Fruit fly (Drosophila melanogaster) S2 (cell line): ENCODE measurements around the gene CG5446.

Experiments used
- CG8478 ChIP-seq: fragments of >200 bp; optimal IDR thresholded peaks from 2 replicates; lab custom pipeline; 2018
- CTCF ChIP-seq, 2 experiments: fragments of >200 bp; optimal IDR thresholded peaks; 2 replicates each; lab custom pipeline; 2018

The CG5446 gene

DNA sequence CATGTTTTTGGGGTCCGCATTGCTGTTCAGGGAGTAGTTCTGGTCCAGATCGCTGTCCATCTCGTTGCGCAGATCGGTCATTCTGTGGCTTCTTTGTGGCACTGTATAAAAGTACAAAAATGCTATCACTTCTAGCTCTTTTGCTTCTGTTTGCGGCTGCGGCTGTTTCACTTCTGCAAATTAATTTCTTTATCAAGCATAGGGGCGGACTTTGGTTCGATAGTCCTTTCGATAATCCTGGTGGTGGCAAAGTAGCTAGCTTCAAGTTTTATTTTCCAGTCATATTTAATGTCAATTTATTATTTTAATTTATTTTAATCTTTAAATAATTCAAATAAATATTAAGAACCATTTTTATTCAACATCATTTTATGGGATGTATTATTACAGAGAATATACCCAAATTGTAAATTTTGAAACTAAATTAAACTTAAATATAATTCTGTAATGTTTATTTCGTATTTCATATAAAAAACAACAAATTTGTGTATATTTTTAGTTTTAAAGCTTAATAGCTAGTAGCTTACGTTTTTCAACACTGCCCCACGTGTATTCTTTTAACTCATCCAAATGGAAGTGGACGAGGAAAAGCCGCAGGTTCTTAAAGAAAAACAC lies at the start of gene CG5446, which contains the start of gene Trm1:
TSS of gene CG5446 (minus strand) at position 223 of the 615 bp plus-strand sequence.
TSS of gene Trm1 (plus strand) at position 542 of the 615 bp plus-strand sequence.
- TF ChIP-seq CG8478 (no peak), CTCF (optimal IDR thresholded peaks at IDR 0.05; lab: Kevin White, UChicago) (no peak)

DNA sequence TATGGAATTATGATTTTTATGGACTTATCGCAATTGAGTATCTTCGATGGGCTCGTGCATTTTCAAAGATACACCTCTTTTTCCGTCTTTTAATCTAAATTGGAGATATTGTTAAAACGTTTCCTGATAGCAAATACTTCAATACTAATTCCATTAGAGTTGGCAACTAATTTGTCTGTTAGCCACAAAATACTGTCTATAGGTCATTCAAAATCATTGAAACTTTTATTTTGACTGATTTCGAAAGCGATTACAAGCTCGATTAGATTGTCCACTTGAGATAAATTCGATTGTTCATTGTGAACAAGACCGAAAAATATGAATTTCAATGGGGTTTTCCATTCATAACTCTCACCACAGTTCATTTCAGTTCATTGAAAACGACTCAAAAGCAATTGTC lies 48.6 kb upstream of the CG5446 start:
- TF ChIP-seq CG8478 (no peak), CTCF (optimal IDR thresholded peaks at IDR 0.05; lab: Kevin White, UChicago) (no peak)

DNA sequence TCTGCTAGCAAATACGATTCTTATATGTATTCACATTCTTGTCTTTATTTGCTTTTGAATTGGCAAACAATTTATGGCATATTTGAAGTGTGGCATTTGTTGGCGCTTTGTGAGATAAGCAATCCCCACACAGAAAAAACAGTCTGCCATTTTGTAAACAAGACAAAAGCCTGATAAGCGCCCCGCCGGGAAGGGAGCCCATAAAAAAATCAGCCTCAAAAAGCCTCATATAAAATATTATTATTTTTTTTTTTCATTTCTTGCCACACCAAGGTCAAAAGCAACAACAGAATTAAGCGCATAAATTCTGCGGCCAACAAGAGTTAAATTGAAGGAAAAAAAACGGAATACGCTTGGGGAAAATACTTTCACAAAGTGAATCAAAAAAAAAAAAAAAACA lies 47.8 kb upstream of the CG5446 start:
- TF ChIP-seq CG8478: no peak
- no peak for TF ChIP-seq CTCF (optimal IDR thresholded peaks at IDR 0.05; lab: Kevin White, UChicago)

DNA sequence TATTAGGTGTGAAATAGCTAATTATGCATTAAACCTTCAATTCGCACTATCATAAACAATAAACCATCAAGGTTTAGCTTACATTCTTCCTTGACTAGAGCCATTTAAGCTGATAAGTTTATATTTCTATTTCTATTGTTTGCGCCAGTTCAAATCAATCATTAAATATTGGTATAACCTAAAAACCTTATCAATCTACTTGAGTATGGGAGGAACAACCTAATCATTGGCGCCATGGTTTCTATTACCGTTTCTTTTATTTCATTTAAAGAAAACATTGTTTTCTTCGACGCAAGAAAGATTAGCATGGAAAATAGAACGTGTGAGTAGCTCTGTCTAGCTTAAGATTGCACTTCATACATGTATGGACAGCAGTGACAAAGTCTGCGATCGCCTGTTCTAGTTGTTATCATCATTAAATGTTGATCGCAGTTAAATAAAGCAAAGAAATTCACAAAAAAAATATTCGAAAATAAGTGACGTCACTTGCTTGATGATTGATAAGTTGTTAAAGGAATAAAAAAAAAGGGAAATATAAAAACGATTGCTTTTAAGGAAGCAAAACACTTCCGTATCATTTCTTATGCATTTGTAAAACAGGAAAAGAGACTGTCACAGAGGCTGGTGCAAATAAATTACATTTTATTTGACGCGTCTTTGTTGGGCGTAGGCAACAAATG lies 46.8 kb upstream of the CG5446 start:
- TF ChIP-seq CTCF (optimal IDR thresholded peaks at IDR 0.05; lab: Kevin White, UChicago): no peak
- TF ChIP-seq CG8478: no peak

DNA sequence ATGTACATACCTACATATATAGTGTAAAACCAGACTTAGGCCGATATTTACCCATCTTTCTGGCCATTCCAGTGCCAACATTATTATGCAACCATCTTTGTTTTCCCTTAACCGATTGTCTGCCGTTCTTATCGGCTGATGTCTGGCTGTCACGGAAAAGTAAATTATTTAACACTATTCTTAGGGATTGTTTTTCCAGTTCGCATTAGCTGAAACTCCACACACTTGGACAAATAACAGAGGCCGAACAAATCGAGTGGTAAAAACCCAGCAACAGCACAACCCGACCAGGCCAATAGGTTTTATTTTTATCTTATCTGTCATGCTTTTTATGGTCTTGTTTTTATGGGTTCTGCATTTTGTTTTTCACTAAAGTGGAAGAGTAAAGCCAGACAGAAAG lies 46.1 kb upstream of the CG5446 start:
- TF ChIP-seq CG8478 (no peak), CTCF (optimal IDR thresholded peaks at IDR 0.05; lab: Kevin White, UChicago) (no peak)

DNA sequence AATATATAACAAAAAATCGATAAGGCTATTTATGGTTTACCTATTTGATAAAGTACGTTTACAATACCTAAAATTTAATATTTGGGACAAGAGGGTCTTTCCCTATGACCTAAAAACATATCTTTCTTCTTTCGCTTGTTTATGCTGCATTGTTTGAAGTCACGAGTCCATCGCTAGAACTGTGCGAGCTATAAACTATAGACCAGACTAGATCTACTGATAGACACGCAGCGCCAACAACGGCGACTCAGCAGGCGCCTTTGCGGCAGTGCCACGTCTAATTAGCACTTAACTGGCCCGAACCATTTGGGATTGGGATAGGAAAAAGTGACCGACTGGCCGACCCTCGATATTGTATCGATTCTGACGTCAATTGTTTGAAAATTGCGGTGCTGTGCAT lies 45.5 kb upstream of the CG5446 start:
- TF ChIP-seq CTCF (optimal IDR thresholded peaks at IDR 0.05; lab: Kevin White, UChicago) (no peak), CG8478 (no peak)

DNA sequence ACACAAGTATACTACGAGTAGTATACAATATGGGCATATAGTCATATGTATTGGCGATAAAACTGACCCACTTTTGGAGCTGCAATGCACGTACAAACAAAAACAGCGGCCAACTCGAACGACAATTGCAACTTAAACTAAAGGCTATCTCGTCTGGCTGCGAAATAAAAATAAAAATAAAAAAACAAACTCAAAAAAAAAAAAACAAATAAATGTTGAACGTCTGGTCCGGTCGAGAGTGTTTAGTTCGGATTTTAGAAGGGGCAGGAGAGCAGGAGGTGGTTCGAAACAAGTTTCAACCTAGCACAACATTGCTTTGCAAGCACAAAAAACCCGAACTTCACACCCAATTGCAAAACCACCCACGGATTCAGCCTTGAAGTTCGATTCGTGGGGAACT lies 44.4 kb upstream of the CG5446 start:
- TF ChIP-seq CTCF (optimal IDR thresholded peaks at IDR 0.05; lab: Kevin White, UChicago) (no peak), CG8478 (no peak)

DNA sequence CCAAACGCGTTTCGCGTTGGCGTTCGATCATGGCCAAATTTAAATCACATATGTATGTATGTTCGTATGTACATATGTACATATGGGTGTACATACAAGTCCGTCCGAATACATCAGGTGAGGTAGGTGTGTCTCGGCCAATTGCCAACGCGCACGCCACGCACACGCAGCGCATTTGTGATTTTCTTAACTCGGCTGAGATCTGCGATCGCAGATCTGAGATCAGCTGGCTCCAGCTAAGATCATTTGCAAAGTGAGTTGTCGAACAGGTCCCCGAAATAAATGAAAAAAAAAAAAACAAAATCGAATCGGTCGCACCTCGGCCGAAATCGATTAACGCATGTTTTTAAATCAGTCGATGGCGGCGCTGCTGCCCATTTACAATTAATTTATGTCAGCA lies 41.7 kb upstream of the CG5446 start:
- TF ChIP-seq CG8478: no peak
- TF ChIP-seq CTCF (optimal IDR thresholded peaks at IDR 0.05; lab: Kevin White, UChicago): no peak

DNA sequence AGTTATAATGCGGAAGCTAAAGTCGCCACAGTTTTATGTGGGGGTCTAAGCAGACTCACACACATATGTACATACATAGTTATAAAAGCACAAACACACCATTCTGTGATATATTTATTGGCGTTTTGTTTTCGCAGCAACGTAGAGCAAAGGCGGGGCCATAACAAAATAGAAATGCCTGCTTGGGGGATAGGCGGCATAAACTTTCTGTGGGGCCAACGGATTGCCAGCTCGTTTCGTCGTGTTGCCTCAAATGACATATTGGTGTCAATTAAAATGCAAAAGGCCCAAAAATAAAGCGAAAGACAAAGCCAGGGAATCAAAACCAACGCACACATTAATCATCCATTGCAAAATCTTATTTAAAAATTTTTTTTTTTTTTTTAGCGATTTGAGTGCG lies 41.3 kb upstream of the CG5446 start:
- no peak for TF ChIP-seq CG8478
- TF ChIP-seq CTCF (optimal IDR thresholded peaks at IDR 0.05; lab: Kevin White, UChicago): no peak

DNA sequence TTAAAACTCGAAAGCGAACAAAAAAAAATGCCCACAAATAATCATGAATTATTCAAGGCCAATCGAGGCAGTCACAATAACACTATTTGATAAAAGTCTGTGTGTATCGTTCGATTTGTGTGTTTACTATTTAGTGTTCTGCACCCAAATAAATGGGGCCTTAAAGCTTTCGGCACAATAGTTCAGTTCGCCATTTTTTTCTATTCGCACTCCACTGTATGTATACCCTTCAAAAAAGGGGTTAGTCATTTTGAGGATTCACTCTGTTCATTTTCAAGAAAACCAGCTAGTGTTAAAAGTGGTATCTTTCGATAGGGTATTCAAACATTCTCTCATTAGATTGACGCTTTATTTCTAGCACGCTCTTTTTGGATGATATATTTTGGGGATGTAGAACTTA lies 40.2 kb upstream of the CG5446 start:
- no peak for TF ChIP-seq CTCF (optimal IDR thresholded peaks at IDR 0.05; lab: Kevin White, UChicago)
- TF ChIP-seq CG8478: no peak

DNA sequence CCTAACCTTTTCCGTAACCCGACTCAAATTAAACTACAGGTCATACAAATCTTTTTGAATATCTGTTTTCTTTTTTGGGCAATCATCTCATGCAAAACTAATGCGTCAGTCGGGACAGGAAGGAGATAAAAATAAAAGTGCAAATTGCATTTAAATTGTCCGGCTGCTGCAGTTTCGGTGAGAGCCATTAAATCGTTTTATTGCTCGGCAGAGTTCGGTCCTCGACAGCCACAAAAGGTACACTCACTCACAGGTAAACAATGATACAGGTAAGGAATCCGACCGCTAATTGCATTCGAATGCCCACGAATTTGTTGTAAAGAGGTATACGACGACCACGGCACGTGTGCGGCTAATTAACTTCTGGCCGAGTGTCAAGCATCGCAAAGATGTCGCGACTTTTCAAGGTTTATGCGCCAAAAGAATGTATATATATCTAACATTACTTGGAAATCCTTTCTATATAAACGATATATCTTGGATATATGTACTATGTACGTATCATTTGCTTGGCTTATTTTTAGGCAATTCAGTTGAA lies 39.1 kb upstream of the CG5446 start:
- TF ChIP-seq CTCF (optimal IDR thresholded peaks at IDR 0.05; lab: Kevin White, UChicago) (no peak), CG8478 (no peak)

DNA sequence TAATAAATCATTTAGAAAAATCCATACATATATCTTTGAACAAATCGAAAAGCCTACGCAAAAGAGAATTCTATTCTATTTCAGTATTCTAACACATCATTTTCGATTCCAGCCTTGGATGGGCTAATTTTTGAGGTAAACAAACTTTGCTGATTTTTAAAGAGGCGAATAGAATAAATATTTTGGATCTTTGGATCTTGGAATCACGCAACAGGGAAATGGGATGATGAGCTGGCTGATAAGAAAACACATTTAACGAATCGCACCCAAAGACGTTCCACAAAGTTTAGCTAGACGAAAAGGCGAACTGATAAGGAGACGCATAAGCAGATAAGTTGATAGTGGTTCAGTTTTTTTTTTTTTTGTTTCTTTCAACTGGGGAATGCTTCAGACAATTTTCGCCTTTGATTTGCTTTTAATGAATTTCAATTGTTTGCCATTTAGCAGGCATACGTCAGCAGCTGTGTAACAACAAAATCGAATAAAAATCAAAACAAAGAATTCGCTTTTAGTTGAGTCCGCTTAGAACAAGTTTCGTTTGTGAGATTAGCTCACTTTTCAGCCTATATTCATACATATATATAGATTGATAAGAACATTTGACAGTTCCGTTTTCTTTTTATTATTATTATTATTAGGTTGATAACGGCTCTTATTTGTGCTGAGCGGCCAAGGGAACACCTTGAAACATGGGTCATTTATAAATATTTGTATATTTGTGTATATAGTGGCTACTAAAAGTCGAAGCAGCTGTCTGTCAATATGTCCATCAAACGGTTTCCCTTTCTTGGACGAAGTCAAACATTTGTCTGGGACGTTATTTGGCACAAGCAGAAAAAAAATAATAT lies 37.9 kb upstream of the CG5446 start:
- TF ChIP-seq CG8478 (no peak), CTCF (optimal IDR thresholded peaks at IDR 0.05; lab: Kevin White, UChicago) (no peak)

DNA sequence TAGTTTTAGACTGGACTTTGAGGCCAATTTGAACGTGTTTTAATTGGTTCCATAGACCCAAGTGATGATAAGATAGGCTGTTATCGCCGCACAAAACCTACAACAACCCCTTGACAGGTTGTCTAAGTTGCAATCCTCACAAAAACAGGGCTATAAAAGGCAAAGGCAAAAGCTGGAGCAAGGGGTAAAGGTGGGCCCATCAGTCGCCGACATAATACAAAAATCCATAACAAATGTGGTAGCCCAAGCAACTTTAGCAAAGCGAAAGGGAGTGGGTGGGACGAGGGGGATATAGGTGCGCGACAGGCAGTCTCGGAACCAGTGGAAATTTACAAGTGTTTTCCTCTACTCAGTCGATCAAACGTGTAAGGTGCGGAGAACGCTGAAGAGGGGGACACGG lies 36.6 kb upstream of the CG5446 start:
- no peak for TF ChIP-seq CG8478
- TF ChIP-seq CTCF (optimal IDR thresholded peaks at IDR 0.05; lab: Kevin White, UChicago): no peak

DNA sequence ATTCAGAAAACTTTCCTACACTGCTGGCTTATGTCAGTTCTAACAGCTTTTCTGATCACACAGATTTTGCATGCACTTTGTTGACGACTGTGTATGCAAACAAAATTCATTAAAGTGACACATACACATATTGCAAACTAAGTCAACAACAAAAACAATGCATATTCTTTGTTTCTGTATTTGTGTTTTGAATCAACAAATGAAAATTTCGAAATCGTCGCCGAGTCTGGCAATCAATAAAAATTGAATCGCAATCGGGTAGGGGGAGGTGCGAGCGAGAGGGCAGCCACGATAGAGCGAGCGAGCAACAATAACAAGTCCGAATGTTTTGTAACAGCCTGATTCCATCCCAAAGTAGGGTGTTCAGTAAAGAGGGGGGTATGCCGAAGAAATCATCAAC lies 35.5 kb upstream of the CG5446 start:
- TF ChIP-seq CTCF (optimal IDR thresholded peaks at IDR 0.05; lab: Kevin White, UChicago): no peak
- TF ChIP-seq CG8478: no peak
